Fruit fly (Drosophila melanogaster): Measurements from ENCODE around the gene Srlp.

DNA sequence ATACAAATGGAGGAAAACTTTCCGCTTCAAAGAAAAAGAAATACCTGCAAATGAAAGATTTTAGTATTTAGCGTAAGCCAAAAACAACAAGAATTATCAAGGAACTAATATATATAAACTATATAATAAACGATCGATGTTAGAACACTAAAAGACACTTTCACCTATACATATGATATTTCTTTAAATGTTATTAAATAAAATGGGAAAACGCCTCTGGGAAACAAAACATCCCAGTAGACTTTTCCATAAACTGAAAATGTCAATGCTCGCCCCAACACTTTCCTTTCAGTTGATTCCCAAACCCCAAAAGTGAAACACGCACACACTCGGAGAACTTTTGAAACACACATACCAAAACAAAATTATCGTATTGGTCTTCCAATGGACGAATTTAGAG, 13.5 kb downstream of the Srlp start, which contains the start of gene vrs:
- TF ChIP-seq CG10631 (GFP tag; optimal IDR thresholded peaks at IDR 0.05) (no peak), fd59A (GFP tag; optimal IDR thresholded peaks at IDR 0.05) (no peak), CG4318 (GFP tag; optimal IDR thresholded peaks at IDR 0.05) (no peak), CG6808 (GFP tag; optimal IDR thresholded peaks at IDR 0.05) (no peak), Met (GFP tag; optimal IDR thresholded peaks at IDR 0.05) (no peak), Hr39 (GFP tag; optimal IDR thresholded peaks at IDR 0.05) (no peak), Ets96B (tag; optimal IDR thresholded peaks at IDR 0.05) (no peak), CG16779 (tag; optimal IDR thresholded peaks at IDR 0.05) (no peak), CG6163 (GFP tag; IDR thresholded peaks at IDR 0.05) (no peak)
